Worm (Caenorhabditis elegans) whole organism, young adult: ENCODE data around the gene Y39B6A.7.

Source experiments
- B0035.1 ChIP-seq: sonication (generic microtip); optimal IDR thresholded peaks from 2 replicates; lab custom pipeline; 2016; ENCODE audit warnings: missing genetic modification characterization, mild to moderate bottlenecking, missing compliant biosample characterization, missing genotype, missing genetic modification reagents
- B0261.1 ChIP-seq: sonication (generic microtip); optimal IDR thresholded peaks from 2 replicates; lab custom pipeline; 2016; ENCODE audit warnings: mild to moderate bottlenecking, missing genetic modification characterization, moderate library complexity, missing compliant biosample characterization
- C17E4.6 ChIP-seq: fragments of 200-800 bp; sonication (Bioruptor generic); IDR thresholded peaks from 2 replicates; pipeline ENCODE4 v1.3.6; 2022; ENCODE audit warnings: missing genetic modification reagents, missing genetic modification characterization, missing compliant biosample characterization
- F23B12.7 ChIP-seq: sonication (generic microtip); optimal IDR thresholded peaks from 2 replicates; lab custom pipeline; 2017; ENCODE audit warnings: missing genetic modification characterization, mild to moderate bottlenecking, missing compliant biosample characterization, antibody characterized with exemption, moderate library complexity; ENCODE audit not compliant: insufficient read depth
- F33H1.4 ChIP-seq: fragments of 200-800 bp; sonication (Bioruptor generic); IDR thresholded peaks from 2 replicates; pipeline ENCODE4 v1.3.6; 2022; ENCODE audit warnings: missing genetic modification reagents, missing genetic modification characterization, missing compliant biosample characterization
- F39B2.1 ChIP-seq: fragments of 200-800 bp; sonication (Bioruptor generic); IDR thresholded peaks from 2 replicates; pipeline ENCODE4 v1.3.6; 2022; ENCODE audit warnings: missing genetic modification reagents, missing genetic modification characterization, missing compliant biosample characterization
- F57A8.1 ChIP-seq: fragments of 200-800 bp; sonication (Bioruptor generic); optimal IDR thresholded peaks from 2 replicates; lab custom pipeline; 2018; ENCODE audit warnings: mild to moderate bottlenecking, missing genetic modification characterization, moderate library complexity, missing compliant biosample characterization
- T07F8.4 ChIP-seq: sonication (generic microtip); optimal IDR thresholded peaks from 2 replicates; lab custom pipeline; 2016; ENCODE audit warnings: mild to moderate bottlenecking, missing genetic modification characterization, moderate library complexity, missing compliant biosample characterization
- Y53G8AR.9 ChIP-seq: fragments of 200-800 bp; sonication (Bioruptor generic); conservative IDR thresholded peaks from 2 replicates; pipeline ENCODE4 v1.3.6; 2022; ENCODE audit warnings: missing genetic modification reagents, missing genetic modification characterization, missing compliant biosample characterization
- Y79H2A.3 ChIP-seq: fragments of 200-800 bp; sonication (Bioruptor generic); conservative IDR thresholded peaks from 2 replicates; pipeline ENCODE4 v1.3.6; 2022; ENCODE audit warnings: missing genetic modification reagents, missing genetic modification characterization, missing compliant biosample characterization
- akir-1 ChIP-seq: fragments of 200-800 bp; sonication (Bioruptor generic); optimal IDR thresholded peaks from 2 replicates; lab custom pipeline; 2018; ENCODE audit warnings: mild to moderate bottlenecking, missing genetic modification characterization, moderate library complexity, missing compliant biosample characterization
- attf-3 ChIP-seq: fragments of 200-800 bp; sonication (Bioruptor generic); conservative IDR thresholded peaks from 2 replicates; pipeline ENCODE4 v1.3.6; 2022; ENCODE audit warnings: missing genetic modification reagents, missing genetic modification characterization, missing compliant biosample characterization
- attf-6 ChIP-seq: fragments of 200-800 bp; sonication (Bioruptor generic); IDR thresholded peaks from 2 replicates; pipeline ENCODE4 v1.3.6; 2022; ENCODE audit warnings: missing genetic modification reagents, missing genetic modification characterization, missing compliant biosample characterization
- bed-1 ChIP-seq: fragments of 200-800 bp; sonication (Bioruptor generic); IDR thresholded peaks from 2 replicates; pipeline ENCODE4 v1.3.6; 2022; ENCODE audit warnings: missing genetic modification reagents, missing genetic modification characterization, missing compliant biosample characterization
- cebp-1 ChIP-seq, 2 experiments: fragments of 200-800 bp in 1 of 2; sonication (Bioruptor generic) in 1 of 2; sonication (generic microtip) in 1 of 2; IDR thresholded peaks in 1 of 2; optimal IDR thresholded peaks in 1 of 2; 2 replicates each; pipeline versions ENCODE4 v1.3.6 to Lab custom; 2017 to 2022; ENCODE audit warnings: missing compliant biosample characterization in 2 of 2, missing genetic modification characterization in 2 of 2, mild to moderate bottlenecking in 1 of 2, missing genetic modification reagents in 1 of 2, moderate library complexity in 1 of 2
- cebp-2 ChIP-seq: fragments of 200-800 bp; sonication (Bioruptor generic); IDR thresholded peaks from 2 replicates; pipeline ENCODE4 v1.3.6; 2022; ENCODE audit warnings: missing genetic modification characterization, missing compliant biosample characterization
- ceh-100 ChIP-seq: fragments of 200-800 bp; sonication (Bioruptor generic); IDR thresholded peaks from 2 replicates; pipeline ENCODE4 v1.3.6; 2022; ENCODE audit warnings: missing genetic modification reagents, missing genetic modification characterization, missing compliant biosample characterization
- ceh-91 ChIP-seq: fragments of 200-800 bp; sonication (Bioruptor generic); IDR thresholded peaks from 2 replicates; pipeline ENCODE4 v1.3.6; 2022; ENCODE audit warnings: missing genetic modification reagents, missing genetic modification characterization, missing compliant biosample characterization
- egl-18 ChIP-seq: fragments of 200-800 bp; sonication (Bioruptor generic); IDR thresholded peaks from 2 replicates; pipeline ENCODE4 v1.3.6; 2022; ENCODE audit warnings: missing genetic modification reagents, missing genetic modification characterization, missing compliant biosample characterization
- ekl-4 ChIP-seq: fragments of 200-800 bp; sonication (Bioruptor generic); IDR thresholded peaks from 2 replicates; pipeline ENCODE4 v1.3.6; 2022; ENCODE audit warnings: missing genetic modification reagents, missing genetic modification characterization, missing compliant biosample characterization
- him-1 ChIP-seq: sonication (generic microtip); optimal IDR thresholded peaks from 2 replicates; lab custom pipeline; 2016; ENCODE audit warnings: missing genotype, missing genetic modification reagents, missing genetic modification characterization, missing compliant biosample characterization
- hlh-12 ChIP-seq: sonication (generic microtip); optimal IDR thresholded peaks from 2 replicates; lab custom pipeline; 2016; ENCODE audit warnings: missing genetic modification characterization, missing compliant biosample characterization
- hmg-1.2 ChIP-seq: fragments of 200-800 bp; sonication (Bioruptor generic); IDR thresholded peaks from 2 replicates; pipeline ENCODE4 v1.3.6; 2022; ENCODE audit warnings: missing genetic modification reagents, missing genetic modification characterization, missing compliant biosample characterization
- hmg-20 ChIP-seq: fragments of 200-800 bp; sonication (Bioruptor generic); IDR thresholded peaks from 2 replicates; pipeline ENCODE4 v1.3.6; 2022; ENCODE audit warnings: missing genetic modification reagents, missing genetic modification characterization, missing compliant biosample characterization
- hsf-1 ChIP-seq: fragments of 200-800 bp; sonication (Bioruptor generic); IDR thresholded peaks from 2 replicates; pipeline ENCODE4 v1.3.6; 2022; ENCODE audit warnings: missing genetic modification reagents, missing genetic modification characterization, missing compliant biosample characterization
- lin-35 ChIP-seq, 3 experiments: fragments of 150-350 bp in 2 of 3; sonication (generic microtip) in 1 of 3; optimal IDR thresholded peaks; 2 replicates each; lab custom pipeline; 2014 to 2018; ENCODE audit warnings: missing biosample characterization in 3 of 3, missing genetic modification characterization in 3 of 3, missing genetic modification reagents in 3 of 3
- lir-1 ChIP-seq: fragments of 200-800 bp; sonication (Bioruptor generic); conservative IDR thresholded peaks from 2 replicates; pipeline ENCODE4 v1.3.6; 2022; ENCODE audit warnings: missing genetic modification reagents, missing genetic modification characterization, missing compliant biosample characterization
- lsl-1 ChIP-seq: fragments of 200-800 bp; sonication (Bioruptor generic); optimal IDR thresholded peaks from 2 replicates; lab custom pipeline; 2018; ENCODE audit warnings: mild to moderate bottlenecking, missing genetic modification characterization, moderate library complexity, missing compliant biosample characterization
- mcd-1 ChIP-seq: fragments of 200-800 bp; sonication (Bioruptor generic); IDR thresholded peaks from 2 replicates; pipeline ENCODE4 v1.3.6; 2022; ENCODE audit warnings: missing genetic modification reagents, missing genetic modification characterization, missing compliant biosample characterization
- mes-4 ChIP-seq: sonication (generic microtip); optimal IDR thresholded peaks from 2 replicates; lab custom pipeline; 2016; ENCODE audit warnings: missing genotype, missing genetic modification characterization, missing compliant biosample characterization
- mxl-1 ChIP-seq: sonication (generic microtip); optimal IDR thresholded peaks from 2 replicates; lab custom pipeline; 2016; ENCODE audit warnings: missing genetic modification characterization, missing compliant biosample characterization
- nhr-179 ChIP-seq: sonication (generic microtip); optimal IDR thresholded peaks from 2 replicates; lab custom pipeline; 2016; ENCODE audit warnings: mild to moderate bottlenecking, missing genetic modification characterization, missing compliant biosample characterization
- nhr-27 ChIP-seq: fragments of 200-800 bp; sonication (Bioruptor generic); optimal IDR thresholded peaks from 2 replicates; lab custom pipeline; 2018; ENCODE audit warnings: mild to moderate bottlenecking, missing genetic modification characterization, moderate library complexity, missing compliant biosample characterization
- nhr-90 ChIP-seq: sonication (generic microtip); optimal IDR thresholded peaks from 2 replicates; lab custom pipeline; 2016; ENCODE audit warnings: missing genotype, mild to moderate bottlenecking, missing genetic modification characterization, missing compliant biosample characterization
- pbrm-1 ChIP-seq: fragments of 200-800 bp; sonication (Bioruptor generic); IDR thresholded peaks from 2 replicates; pipeline ENCODE4 v1.3.6; 2022; ENCODE audit warnings: missing genetic modification reagents, missing genetic modification characterization, missing compliant biosample characterization
- repo-1 ChIP-seq: sonication (generic microtip); optimal IDR thresholded peaks from 2 replicates; lab custom pipeline; 2017; ENCODE audit warnings: mild to moderate bottlenecking, missing genetic modification characterization, missing compliant biosample characterization
- sdz-38 ChIP-seq: sonication (generic microtip); optimal IDR thresholded peaks from 2 replicates; lab custom pipeline; 2016; ENCODE audit warnings: missing genotype, missing genetic modification characterization, missing compliant biosample characterization
- somi-1 ChIP-seq: fragments of 200-800 bp; sonication (Bioruptor generic); optimal IDR thresholded peaks from 2 replicates; lab custom pipeline; 2018; ENCODE audit warnings: mild to moderate bottlenecking, missing genetic modification characterization, missing compliant biosample characterization
- tbx-9 ChIP-seq: sonication (generic microtip); optimal IDR thresholded peaks from 2 replicates; lab custom pipeline; 2016; ENCODE audit warnings: borderline replicate concordance, missing genetic modification characterization, inconsistent platforms, missing compliant biosample characterization
- tlf-1 ChIP-seq: fragments of 200-800 bp; sonication (Bioruptor generic); optimal IDR thresholded peaks from 2 replicates; lab custom pipeline; 2018; ENCODE audit warnings: mild to moderate bottlenecking, missing genetic modification characterization, missing compliant biosample characterization
- unc-130 ChIP-seq: sonication (generic microtip); optimal IDR thresholded peaks from 2 replicates; lab custom pipeline; 2016; ENCODE audit warnings: missing genetic modification reagents, missing genetic modification characterization, missing compliant biosample characterization
- xnd-1 ChIP-seq: sonication (generic microtip); optimal IDR thresholded peaks from 2 replicates; lab custom pipeline; 2016; ENCODE audit warnings: missing genotype, missing genetic modification reagents, missing genetic modification characterization, missing compliant biosample characterization
- zfh-2 ChIP-seq: fragments of 200-800 bp; sonication (Bioruptor generic); conservative IDR thresholded peaks from 2 replicates; pipeline ENCODE4 v1.3.6; 2022; ENCODE audit warnings: missing genetic modification reagents, missing genetic modification characterization, missing compliant biosample characterization
- ztf-25 ChIP-seq: fragments of 200-800 bp; sonication (Bioruptor generic); IDR thresholded peaks from 2 replicates; pipeline ENCODE4 v1.3.6; 2022; ENCODE audit warnings: missing genetic modification reagents, missing genetic modification characterization, missing compliant biosample characterization

Gene Y39B6A.7

ce11 chrV:19142595-19142994 lies 6.4 kb downstream of the Y39B6A.7 start (continued):
- TF ChIP-seq attf-6 (GFP tag; lab: Robert Waterston, UW) (no peak), tbx-9 (tag; lab: Kevin White, UChicago) (no peak), ztf-25 (GFP tag; lab: Robert Waterston, UW) (0 out of 2 replicates have a peak, but pooled peaks have one; percentile 65), him-1 (tag; lab: Kevin White, UChicago) (peak; percentile 2), mes-4 (tag; lab: Kevin White, UChicago) (no peak), unc-130 (GFP tag; lab: Kevin White, UChicago) (no peak), ceh-100 (GFP tag; lab: Robert Waterston, UW) (peak; percentile 48), B0261.1 (tag; lab: Kevin White, UChicago) (peak; percentile 71), bed-1 (GFP tag; lab: Robert Waterston, UW) (no peak), F23B12.7 (tag; lab: Kevin White, UChicago) (no peak), egl-18 (GFP tag; lab: Robert Waterston, UW) (no peak), ceh-91 (GFP tag; lab: Robert Waterston, UW) (no peak), pbrm-1 (GFP tag; lab: Robert Waterston, UW) (no peak), cebp-2 (GFP tag; lab: Robert Waterston, UW) (no peak), mxl-1 (tag; lab: Kevin White, UChicago) (no peak), hsf-1 (GFP tag; lab: Robert Waterston, UW) (no peak), xnd-1 (tag; lab: Kevin White, UChicago) (no peak), hmg-20 (GFP tag; lab: Robert Waterston, UW) (no peak), hmg-1.2 (GFP tag; lab: Robert Waterston, UW) (peak; percentile 65), lin-35 (GFP tag; optimal IDR thresholded peaks at IDR 0.05; lab: Kevin White, UChicago) (no peak), nhr-27 (tag; lab: Kevin White, UChicago) (no peak), somi-1 (GFP tag; lab: Kevin White, UChicago) (no peak), B0035.1 (tag; lab: Kevin White, UChicago) (no peak), T07F8.4 (tag; lab: Kevin White, UChicago) (no peak), attf-3 (0 out of 2 replicates have a peak, but pooled peaks have one; percentile 28)

- no peak for TF ChIP-seq lir-1
- no peak for TF ChIP-seq hmg-20 (GFP tag; lab: Robert Waterston, UW)
- no peak for TF ChIP-seq tlf-1
- no peak for TF ChIP-seq lsl-1 (GFP tag; lab: Kevin White, UChicago)
- TF ChIP-seq mcd-1 (GFP tag; lab: Robert Waterston, UW), result no peak
- no peak for TF ChIP-seq nhr-90 (tag; lab: Kevin White, UChicago)
- TF ChIP-seq C17E4.6 (GFP tag; lab: Robert Waterston, UW), result no peak
- no peak for TF ChIP-seq hsf-1 (GFP tag; lab: Robert Waterston, UW)
Observed at ce11 chrV:19140495-19140894, 8.5 kb downstream of the Y39B6A.7 start, which contains the start of gene cpg-23. TSS of gene cpg-23 (plus strand) at chrV:19140795.

ce11 chrV:19136206-19136605 lies 12.8 kb downstream of the Y39B6A.7 start, which contains the start of gene Y39B6A.9:
TSS of gene Y39B6A.9 (plus strand) at chrV:19136506.
- no peak for TF ChIP-seq nhr-179 (tag; lab: Kevin White, UChicago)
- TF ChIP-seq mcd-1 (GFP tag; lab: Robert Waterston, UW), result no peak
- TF ChIP-seq ekl-4 (GFP tag; lab: Robert Waterston, UW), result no peak
- no peak for TF ChIP-seq akir-1
- no peak for TF ChIP-seq Y79H2A.3
- TF ChIP-seq repo-1 (tag; lab: Kevin White, UChicago), result no peak
- TF ChIP-seq F57A8.1 (GFP tag; lab: Kevin White, UChicago), result no peak
- TF ChIP-seq hlh-12 (tag; lab: Kevin White, UChicago), result no peak
- TF ChIP-seq F39B2.1 (GFP tag; lab: Robert Waterston, UW), result no peak
- no peak for TF ChIP-seq sdz-38 (tag; lab: Kevin White, UChicago)
- TF ChIP-seq cebp-2 (GFP tag; lab: Robert Waterston, UW), result no peak
- no peak for TF ChIP-seq cebp-1 (GFP tag; IDR thresholded peaks at IDR 0.05; lab: Robert Waterston, UW)
- TF ChIP-seq cebp-1 (tag; optimal IDR thresholded peaks at IDR 0.05; lab: Kevin White, UChicago), result no peak
- TF ChIP-seq egl-18 (GFP tag; lab: Robert Waterston, UW), result no peak
- no peak for TF ChIP-seq zfh-2 (GFP tag; lab: Robert Waterston, UW)
- no peak for TF ChIP-seq Y53G8AR.9 (GFP tag; lab: Robert Waterston, UW)
- no peak for TF ChIP-seq nhr-90 (tag; lab: Kevin White, UChicago)
- no peak for TF ChIP-seq F33H1.4 (GFP tag; lab: Robert Waterston, UW)
- no peak for TF ChIP-seq bed-1 (GFP tag; lab: Robert Waterston, UW)
